Fruit fly (Drosophila melanogaster) whole organism, adult: Measurements from ENCODE around the gene CG34355.

Source experiments
- CG14711 ChIP-seq: fragments of 200-800 bp; sonication (Bioruptor generic); optimal IDR thresholded peaks from 2 replicates; lab custom pipeline; 2018; ENCODE audit warnings: missing biosample characterization, mild to moderate bottlenecking, missing genetic modification characterization, moderate library complexity
- CG33017 ChIP-seq: fragments of 200-800 bp; sonication (Bioruptor generic); optimal IDR thresholded peaks from 2 replicates; lab custom pipeline; 2018; ENCODE audit warnings: missing biosample characterization, mild to moderate bottlenecking, missing genetic modification characterization, moderate library complexity
- Clk ChIP-seq: fragments of 200-800 bp; sonication (Bioruptor generic); optimal IDR thresholded peaks from 2 replicates; lab custom pipeline; 2017; ENCODE audit warnings: missing biosample characterization, missing genetic modification characterization
- Crg-1 ChIP-seq: fragments of 200-800 bp; sonication (Bioruptor generic); optimal IDR thresholded peaks from 2 replicates; lab custom pipeline; 2016; ENCODE audit warnings: missing biosample characterization, missing genetic modification characterization
- Hr96 ChIP-seq: fragments of 200-800 bp; sonication (Bioruptor generic); optimal IDR thresholded peaks from 2 replicates; lab custom pipeline; 2016; ENCODE audit warnings: missing biosample characterization, missing genetic modification characterization
- Mnt ChIP-seq: fragments of 200-800 bp; sonication (Bioruptor generic); optimal IDR thresholded peaks from 2 replicates; lab custom pipeline; 2016; ENCODE audit warnings: missing biosample characterization, mild to moderate bottlenecking, missing genetic modification characterization
- cic ChIP-seq: fragments of 200-800 bp; sonication (Bioruptor generic); optimal IDR thresholded peaks from 2 replicates; lab custom pipeline; 2017; ENCODE audit warnings: missing biosample characterization, mild to moderate bottlenecking, missing genetic modification characterization, moderate library complexity
- cnc ChIP-seq, 2 experiments: fragments of >200 bp; optimal IDR thresholded peaks; 2 replicates each; lab custom pipeline; 2017
- kay ChIP-seq: fragments of 200-800 bp; sonication (Bioruptor generic); peaks from one replicate; lab custom pipeline; 2016; ENCODE audit warnings: missing biosample characterization, missing genetic modification characterization, borderline replicate concordance

DNA sequence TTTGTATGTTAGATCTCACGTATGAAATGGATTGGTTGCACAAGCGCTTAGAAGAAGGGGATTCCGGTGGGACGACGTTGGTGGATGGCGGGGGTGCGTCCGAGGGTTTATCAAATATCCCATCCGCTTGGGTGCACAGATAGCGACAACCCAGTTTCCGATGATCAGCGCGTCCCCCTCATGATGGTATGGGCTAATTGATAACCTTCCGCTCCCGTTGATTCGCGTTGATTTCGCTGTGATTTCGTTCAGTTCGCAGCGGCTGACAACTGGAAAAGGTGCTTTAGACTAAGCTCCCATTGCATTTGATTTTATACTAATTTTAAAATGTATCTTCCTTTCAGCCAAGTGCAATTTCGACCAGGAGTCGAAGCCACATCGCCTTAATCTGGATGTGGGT, 14.1 kb upstream of the CG34355 start:
- TF ChIP-seq Hr96 (GFP tag; lab: Kevin White, UChicago) (no peak), cic (GFP tag; lab: Kevin White, UChicago) (no peak), CG33017 (tag; lab: Kevin White, UChicago) (no peak), Clk (no peak), Crg-1 (no peak), kay (GFP tag; lab: Kevin White, UChicago) (no peak), Mnt (GFP tag; lab: Kevin White, UChicago) (no peak), CG14711 (tag; lab: Kevin White, UChicago) (peak; percentile 27), cnc (optimal IDR thresholded peaks at IDR 0.05; lab: Kevin White, UChicago) (no peak)
